Fruit fly (Drosophila melanogaster) whole organism, embryonic: Measurements from ENCODE around the gene CG12009.

Experiments used
- Bdp1 ChIP-seq: fragments of 200-800 bp; sonication (Bioruptor generic); optimal IDR thresholded peaks from 3 replicates; lab custom pipeline; 2016; ENCODE audit warnings: missing biosample characterization, missing genetic modification characterization
- CG15073 ChIP-seq: fragments of 200-800 bp; sonication (Bioruptor generic); optimal IDR thresholded peaks from 2 replicates; lab custom pipeline; 2016; ENCODE audit warnings: missing biosample characterization, missing genetic modification characterization
- CG3726 ChIP-seq: fragments of 200-800 bp; sonication (Bioruptor generic); IDR thresholded peaks from 3 replicates; pipeline ENCODE4, ENCODE4 v1.3.6; 2022; ENCODE audit warnings: missing biosample characterization, missing genetic modification characterization
- CG42726 ChIP-seq: fragments of 200-800 bp; sonication (Bioruptor generic); IDR thresholded peaks from 2 replicates; pipeline ENCODE4 v1.3.6; 2022; ENCODE audit warnings: missing biosample characterization, missing genetic modification characterization; ENCODE audit not compliant: partially characterized antibody
- CG8944 ChIP-seq: fragments of 200-800 bp; sonication (Bioruptor generic); optimal IDR thresholded peaks from 3 replicates; lab custom pipeline; 2016; ENCODE audit warnings: missing biosample characterization, missing genetic modification characterization
- HmgD ChIP-seq: fragments of 200-800 bp; sonication (Bioruptor generic); optimal IDR thresholded peaks from 3 replicates; lab custom pipeline; 2016; ENCODE audit warnings: missing biosample characterization, missing genetic modification characterization
- Stat92E ChIP-seq, 3 experiments: fragments of >200 bp in 2 of 3; fragments of 200-800 bp in 1 of 3; sonication (Bioruptor generic) in 1 of 3; optimal IDR thresholded peaks; 2 replicates each; lab custom pipeline; 2017 to 2019; ENCODE audit warnings: missing biosample characterization in 3 of 3, missing genetic modification characterization in 3 of 3, mild to moderate bottlenecking in 1 of 3, moderate library complexity in 1 of 3
- da ChIP-seq: fragments of 200-800 bp; sonication (Bioruptor generic); optimal IDR thresholded peaks from 2 replicates; lab custom pipeline; 2016; ENCODE audit warnings: missing biosample characterization, missing genetic modification characterization
- ems ChIP-seq: fragments of 200-800 bp; sonication (Bioruptor generic); optimal IDR thresholded peaks from 3 replicates; lab custom pipeline; 2016; ENCODE audit warnings: missing biosample characterization, missing genetic modification characterization
- peb ChIP-seq: fragments of 200-800 bp; sonication (Bioruptor generic); IDR thresholded peaks from 2 replicates; pipeline ENCODE4 v1.3.6; 2022; ENCODE audit warnings: missing biosample characterization, missing genetic modification characterization
- pho ChIP-seq: fragments of 200-800 bp; sonication (Bioruptor generic); optimal IDR thresholded peaks from 2 replicates; lab custom pipeline; 2016; ENCODE audit warnings: missing biosample characterization, missing genetic modification characterization
- usp ChIP-seq: fragments of >200 bp; optimal IDR thresholded peaks from 2 replicates; lab custom pipeline; 2017; ENCODE audit warnings: missing biosample characterization, missing genetic modification characterization

- TF ChIP-seq peb: no peak
- TF ChIP-seq da (GFP tag; lab: Kevin White, UChicago): no peak
- TF ChIP-seq usp: no peak
- no peak for TF ChIP-seq CG3726 (GFP tag; lab: Robert Waterston, UW)
- TF ChIP-seq HmgD: no peak
- no peak for TF ChIP-seq CG8944 (GFP tag; lab: Kevin White, UChicago)
- no peak for TF ChIP-seq pho (GFP tag; lab: Kevin White, UChicago)
- TF ChIP-seq CG15073 (GFP tag; lab: Kevin White, UChicago): no peak
- no peak for TF ChIP-seq ems (GFP tag; lab: Kevin White, UChicago)
- no peak for TF ChIP-seq Stat92E (GFP tag; optimal IDR thresholded peaks at IDR 0.05; lab: Kevin White, UChicago)
- no peak for TF ChIP-seq Bdp1 (GFP tag; lab: Kevin White, UChicago)
- no peak for TF ChIP-seq CG42726 (GFP tag; lab: Robert Waterston, UW)
Observed at dm6 chr3L:3268161-3268560, 23.1 kb upstream of the CG12009 start, which contains the start of gene CG34265.
